Fruit fly (Drosophila melanogaster): ENCODE data around the gene CG32712.

The CG32712 gene

dm6 chrX:8413513-8414113 is 20.0 kb downstream of the CG32712 start:
- TF ChIP-seq Dll (optimal IDR thresholded peaks at IDR 0.05) (no peak), pan (optimal IDR thresholded peaks at IDR 0.05) (no peak), usp (GFP tag; optimal IDR thresholded peaks at IDR 0.05) (no peak), psq (optimal IDR thresholded peaks at IDR 0.05) (no peak), CG8478 (optimal IDR thresholded peaks at IDR 0.05) (no peak), EcR (GFP tag; optimal IDR thresholded peaks at IDR 0.05) (no peak)

dm6 chrX:8412197-8413160 is 21.1 kb downstream of the CG32712 start:
- no peak for TF ChIP-seq pan (optimal IDR thresholded peaks at IDR 0.05)
- TF ChIP-seq CG8478 (optimal IDR thresholded peaks at IDR 0.05) = no peak
- no peak for TF ChIP-seq Dll (optimal IDR thresholded peaks at IDR 0.05)
- no peak for TF ChIP-seq psq (optimal IDR thresholded peaks at IDR 0.05)
- TF ChIP-seq usp (GFP tag; optimal IDR thresholded peaks at IDR 0.05) = no peak
- TF ChIP-seq EcR (GFP tag; optimal IDR thresholded peaks at IDR 0.05) = no peak

- no peak for TF ChIP-seq pan (optimal IDR thresholded peaks at IDR 0.05)
- no peak for TF ChIP-seq EcR (GFP tag; optimal IDR thresholded peaks at IDR 0.05)
- TF ChIP-seq usp (GFP tag; optimal IDR thresholded peaks at IDR 0.05) = no peak
- TF ChIP-seq Dll (optimal IDR thresholded peaks at IDR 0.05) = no peak
- TF ChIP-seq CG8478 (optimal IDR thresholded peaks at IDR 0.05) = no peak
- TF ChIP-seq psq (optimal IDR thresholded peaks at IDR 0.05) = no peak
Measured at dm6 chrX:8411532-8411960, 22.1 kb downstream of the CG32712 start, which contains the start of gene lawc. lawc (minus strand) TSS chrX:8411658.

- TF ChIP-seq EcR (GFP tag; optimal IDR thresholded peaks at IDR 0.05) (no peak), pan (optimal IDR thresholded peaks at IDR 0.05) (no peak), CG8478 (optimal IDR thresholded peaks at IDR 0.05) (peak; percentile 82), Dll (optimal IDR thresholded peaks at IDR 0.05) (no peak), psq (optimal IDR thresholded peaks at IDR 0.05) (no peak), usp (GFP tag; optimal IDR thresholded peaks at IDR 0.05) (no peak)
Measured at dm6 chrX:8410349-8411240, 23.0 kb downstream of the CG32712 start.

- TF ChIP-seq Dll (optimal IDR thresholded peaks at IDR 0.05) = peak; percentile 40
- no peak for TF ChIP-seq EcR (GFP tag; optimal IDR thresholded peaks at IDR 0.05)
Measured at dm6 chrX:8409793-8410192, 23.8 kb downstream of the CG32712 start.

- no peak for TF ChIP-seq EcR (GFP tag; optimal IDR thresholded peaks at IDR 0.05)
- TF ChIP-seq psq (optimal IDR thresholded peaks at IDR 0.05) = no peak
- no peak for TF ChIP-seq Dll (optimal IDR thresholded peaks at IDR 0.05)
- TF ChIP-seq pan (optimal IDR thresholded peaks at IDR 0.05) = no peak
Measured at dm6 chrX:8408971-8409455, 24.6 kb downstream of the CG32712 start, which contains the start of gene Trf2. Trf2 (plus strand) TSS chrX:8409272.

- TF ChIP-seq usp (GFP tag; optimal IDR thresholded peaks at IDR 0.05) (no peak), pan (optimal IDR thresholded peaks at IDR 0.05) (no peak), CG8478 (optimal IDR thresholded peaks at IDR 0.05) (no peak), psq (optimal IDR thresholded peaks at IDR 0.05) (no peak), EcR (GFP tag; optimal IDR thresholded peaks at IDR 0.05) (no peak), Dll (optimal IDR thresholded peaks at IDR 0.05) (no peak)
Measured at dm6 chrX:8407124-8407775, 26.4 kb downstream of the CG32712 start, which contains the start of gene PIG-T. PIG-T (minus strand) TSS chrX:8407263.

- no peak for TF ChIP-seq usp (GFP tag; optimal IDR thresholded peaks at IDR 0.05)
- TF ChIP-seq Dll (optimal IDR thresholded peaks at IDR 0.05) = no peak
- no peak for TF ChIP-seq pan (optimal IDR thresholded peaks at IDR 0.05)
- no peak for TF ChIP-seq psq (optimal IDR thresholded peaks at IDR 0.05)
- TF ChIP-seq CG8478 (optimal IDR thresholded peaks at IDR 0.05) = no peak
- TF ChIP-seq EcR (GFP tag; optimal IDR thresholded peaks at IDR 0.05) = no peak
Measured at dm6 chrX:8399019-8399623, 34.5 kb downstream of the CG32712 start.

- TF ChIP-seq Dll (optimal IDR thresholded peaks at IDR 0.05) (no peak), psq (optimal IDR thresholded peaks at IDR 0.05) (no peak), EcR (GFP tag; optimal IDR thresholded peaks at IDR 0.05) (no peak), CG8478 (optimal IDR thresholded peaks at IDR 0.05) (no peak), pan (optimal IDR thresholded peaks at IDR 0.05) (no peak), usp (GFP tag; optimal IDR thresholded peaks at IDR 0.05) (no peak)
Measured at dm6 chrX:8398177-8399018, 35.2 kb downstream of the CG32712 start, which contains the start of gene CG10555. CG10555 (plus strand) TSS chrX:8398940.

- TF ChIP-seq CG8478 (optimal IDR thresholded peaks at IDR 0.05) (no peak), usp (GFP tag; optimal IDR thresholded peaks at IDR 0.05) (no peak), pan (optimal IDR thresholded peaks at IDR 0.05) (no peak), psq (optimal IDR thresholded peaks at IDR 0.05) (no peak), Dll (optimal IDR thresholded peaks at IDR 0.05) (no peak), EcR (GFP tag; optimal IDR thresholded peaks at IDR 0.05) (no peak)
Measured at dm6 chrX:8396611-8397010, 37.0 kb downstream of the CG32712 start.

Data from whole organism.